Worm (Caenorhabditis elegans) whole organism, L4 larva: ENCODE data around the gene T21H3.1.

Source experiments
- F10B5.3 ChIP-seq: sonication (generic microtip); optimal IDR thresholded peaks from 2 replicates; lab custom pipeline; 2016; ENCODE audit warnings: mild to moderate bottlenecking, missing genetic modification characterization, missing compliant biosample characterization
- F26F4.8 ChIP-seq: fragments of 200-800 bp; sonication (Bioruptor generic); conservative IDR thresholded peaks from 2 replicates; pipeline ENCODE4 v1.3.6; 2022; ENCODE audit warnings: missing genetic modification characterization, missing compliant biosample characterization
- F49E8.2 ChIP-seq: sonication (generic microtip); optimal IDR thresholded peaks from 2 replicates; lab custom pipeline; 2016; ENCODE audit warnings: missing compliant biosample characterization, mild to moderate bottlenecking, missing genetic modification characterization, borderline replicate concordance
- Y48G9A.11 ChIP-seq: fragments of 200-800 bp; sonication (Bioruptor generic); IDR thresholded peaks from 2 replicates; pipeline ENCODE4 v1.3.6; 2022; ENCODE audit warnings: missing genetic modification reagents, missing genetic modification characterization, missing compliant biosample characterization
- ZK337.2 ChIP-seq: fragments of 200-800 bp; sonication (Bioruptor generic); IDR thresholded peaks from 2 replicates; pipeline ENCODE4 v1.3.6; 2022; ENCODE audit warnings: missing genetic modification reagents, missing genetic modification characterization, missing compliant biosample characterization
- aly-2 ChIP-seq: sonication (generic microtip); optimal IDR thresholded peaks from 2 replicates; lab custom pipeline; 2018; ENCODE audit warnings: missing biosample characterization, missing genetic modification characterization
- ceh-20 ChIP-seq: fragments of 200-800 bp; sonication (Bioruptor generic); IDR thresholded peaks from 2 replicates; pipeline ENCODE4 v1.3.6; 2022; ENCODE audit warnings: missing genetic modification reagents, missing genetic modification characterization, missing compliant biosample characterization
- ceh-28 ChIP-seq: fragments of 150-350 bp; optimal IDR thresholded peaks from 2 replicates; lab custom pipeline; 2014; ENCODE audit warnings: missing biosample characterization, missing genetic modification reagents, missing genetic modification characterization
- ceh-32 ChIP-seq: sonication (generic microtip); optimal IDR thresholded peaks from 2 replicates; lab custom pipeline; 2016; ENCODE audit warnings: mild to moderate bottlenecking, missing genetic modification characterization, missing compliant biosample characterization; ENCODE audit not compliant: poor library complexity
- cey-2 ChIP-seq: sonication (generic microtip); optimal IDR thresholded peaks from 3 replicates; lab custom pipeline; 2017; ENCODE audit warnings: missing genetic modification characterization, mild to moderate bottlenecking, missing compliant biosample characterization, antibody characterized with exemption, borderline replicate concordance; ENCODE audit not compliant: insufficient read depth
- daf-8 ChIP-seq: fragments of 200-800 bp; sonication (Bioruptor generic); IDR thresholded peaks from 2 replicates; pipeline ENCODE4 v1.3.6; 2022; ENCODE audit warnings: missing genetic modification characterization, missing compliant biosample characterization
- dmd-6 ChIP-seq: fragments of 200-800 bp; sonication (Bioruptor generic); IDR thresholded peaks from 2 replicates; pipeline ENCODE4 v1.3.6; 2022; ENCODE audit warnings: missing genetic modification reagents, missing genetic modification characterization, missing compliant biosample characterization
- dmd-9 ChIP-seq: fragments of 200-800 bp; sonication (Bioruptor generic); IDR thresholded peaks from 2 replicates; pipeline ENCODE4 v1.3.6; 2022; ENCODE audit warnings: missing genetic modification reagents, missing genetic modification characterization, missing compliant biosample characterization
- fkh-10 ChIP-seq: fragments of 150-350 bp; optimal IDR thresholded peaks from 2 replicates; lab custom pipeline; 2014; ENCODE audit warnings: missing biosample characterization, missing genetic modification reagents, missing genetic modification characterization
- fos-1 ChIP-seq: fragments of 150-350 bp; optimal IDR thresholded peaks from 2 replicates; lab custom pipeline; 2014; ENCODE audit warnings: missing biosample characterization, missing genetic modification characterization
- hif-1 ChIP-seq, 2 experiments: sonication (generic microtip); optimal IDR thresholded peaks; 2 replicates each; lab custom pipeline; 2016 to 2017; ENCODE audit warnings: missing compliant biosample characterization in 2 of 2, missing genetic modification characterization in 2 of 2, missing genetic modification reagents in 2 of 2, missing genotype in 2 of 2, mild to moderate bottlenecking in 1 of 2
- hlh-30 ChIP-seq: sonication (generic microtip); optimal IDR thresholded peaks from 2 replicates; lab custom pipeline; 2017; ENCODE audit warnings: antibody characterized with exemption, mild to moderate bottlenecking, missing genetic modification characterization, missing compliant biosample characterization; ENCODE audit not compliant: insufficient read depth
- hmg-1.1 ChIP-seq: fragments of 200-800 bp; sonication (Bioruptor generic); IDR thresholded peaks from 2 replicates; pipeline ENCODE4 v1.3.6; 2022; ENCODE audit warnings: missing genetic modification reagents, missing genetic modification characterization, missing compliant biosample characterization
- lim-7 ChIP-seq: fragments of 200-800 bp; sonication (Bioruptor generic); IDR thresholded peaks from 2 replicates; pipeline ENCODE4 v1.3.6; 2022; ENCODE audit warnings: missing genetic modification characterization, missing compliant biosample characterization
- lin-13 ChIP-seq: fragments of 150-350 bp; optimal IDR thresholded peaks from 2 replicates; lab custom pipeline; 2014; ENCODE audit warnings: missing biosample characterization, missing genetic modification reagents, missing genetic modification characterization
- lin-38 ChIP-seq: fragments of 200-800 bp; sonication (Bioruptor generic); IDR thresholded peaks from 2 replicates; pipeline ENCODE4 v1.3.6; 2022; ENCODE audit warnings: missing genetic modification reagents, missing genetic modification characterization, missing compliant biosample characterization
- lin-39 ChIP-seq: fragments of 150-350 bp; optimal IDR thresholded peaks from 2 replicates; lab custom pipeline; 2014; ENCODE audit warnings: missing biosample characterization, missing genetic modification reagents, missing genetic modification characterization
- lir-3 ChIP-seq: sonication (generic microtip); optimal IDR thresholded peaks from 2 replicates; lab custom pipeline; 2016; ENCODE audit warnings: mild to moderate bottlenecking, missing genetic modification characterization, missing compliant biosample characterization
- lsy-2 ChIP-seq, 2 experiments: fragments of 150-350 bp in 1 of 2; sonication (generic microtip) in 1 of 2; optimal IDR thresholded peaks; 2 replicates each; lab custom pipeline; 2014 to 2017; ENCODE audit warnings: missing biosample characterization in 2 of 2, missing genetic modification characterization in 2 of 2
- madf-5 ChIP-seq, 2 experiments: fragments of 200-800 bp; sonication (Bioruptor generic); IDR thresholded peaks; 2 replicates each; pipeline ENCODE4 v1.3.6; 2022; ENCODE audit warnings: missing compliant biosample characterization in 2 of 2, missing genetic modification characterization in 2 of 2
- mdt-29 ChIP-seq: fragments of 200-800 bp; sonication (Bioruptor generic); IDR thresholded peaks from 2 replicates; pipeline ENCODE4 v1.3.6; 2022; ENCODE audit warnings: missing genetic modification reagents, missing genetic modification characterization, missing compliant biosample characterization
- mep-1 ChIP-seq: fragments of 150-350 bp; sonication (generic microtip); optimal IDR thresholded peaks from 3 replicates; lab custom pipeline; 2014; ENCODE audit warnings: missing biosample characterization, missing genetic modification characterization
- mxl-2 ChIP-seq: fragments of 200-800 bp; sonication (Bioruptor generic); conservative IDR thresholded peaks from 2 replicates; pipeline ENCODE4 v1.3.6; 2022; ENCODE audit warnings: missing genetic modification reagents, missing genetic modification characterization, missing compliant biosample characterization
- mxl-3 ChIP-seq: fragments of 200-800 bp; sonication (Bioruptor generic); optimal IDR thresholded peaks from 2 replicates; lab custom pipeline; 2018; ENCODE audit warnings: mild to moderate bottlenecking, missing genetic modification characterization, missing compliant biosample characterization
- nhr-10 ChIP-seq: fragments of 150-350 bp; optimal IDR thresholded peaks from 2 replicates; lab custom pipeline; 2014; ENCODE audit warnings: missing biosample characterization, missing genetic modification characterization
- nhr-11 ChIP-seq: fragments of 150-350 bp; optimal IDR thresholded peaks from 2 replicates; lab custom pipeline; 2014; ENCODE audit warnings: missing biosample characterization, missing genetic modification characterization
- nhr-111 ChIP-seq: fragments of 200-800 bp; sonication (Bioruptor generic); optimal IDR thresholded peaks from 2 replicates; lab custom pipeline; 2018; ENCODE audit warnings: mild to moderate bottlenecking, missing genetic modification characterization, missing compliant biosample characterization
- nhr-41 ChIP-seq: fragments of 200-800 bp; sonication (Bioruptor generic); IDR thresholded peaks from 2 replicates; pipeline ENCODE4 v1.3.6; 2022; ENCODE audit warnings: missing genetic modification reagents, missing genetic modification characterization, missing compliant biosample characterization
- nhr-42 ChIP-seq: fragments of 200-800 bp; sonication (Bioruptor generic); IDR thresholded peaks from 2 replicates; pipeline ENCODE4 v1.3.6; 2022; ENCODE audit warnings: missing genetic modification characterization, missing compliant biosample characterization
- nhr-77 ChIP-seq: fragments of 150-350 bp; optimal IDR thresholded peaks from 2 replicates; lab custom pipeline; 2014; ENCODE audit warnings: missing biosample characterization, missing genetic modification characterization
- pha-4 ChIP-seq, 2 experiments: fragments of 150-350 bp in 1 of 2; fragments of 200-800 bp in 1 of 2; sonication (Bioruptor generic) in 1 of 2; IDR thresholded peaks in 1 of 2; optimal IDR thresholded peaks in 1 of 2; 2 replicates each; pipeline versions ENCODE4 v1.3.6 to Lab custom; 2014 to 2022; ENCODE audit warnings: missing genetic modification characterization in 2 of 2, missing genetic modification reagents in 2 of 2, missing biosample characterization in 1 of 2, missing compliant biosample characterization in 1 of 2
- php-3 ChIP-seq: fragments of 200-800 bp; sonication (Bioruptor generic); IDR thresholded peaks from 2 replicates; pipeline ENCODE4 v1.3.6; 2022; ENCODE audit warnings: missing genetic modification reagents, missing genetic modification characterization, missing compliant biosample characterization
- saeg-2 ChIP-seq: fragments of 200-800 bp; sonication (Bioruptor generic); IDR thresholded peaks from 2 replicates; pipeline ENCODE4 v1.3.6; 2022; ENCODE audit warnings: missing genetic modification reagents, missing genetic modification characterization, missing compliant biosample characterization
- skn-1 ChIP-seq: fragments of 150-350 bp; optimal IDR thresholded peaks from 2 replicates; lab custom pipeline; 2014; ENCODE audit warnings: missing biosample characterization, missing genetic modification characterization
- snpc-4 ChIP-seq: fragments of 150-350 bp; optimal IDR thresholded peaks from 2 replicates; lab custom pipeline; 2014; ENCODE audit warnings: missing biosample characterization, missing genetic modification characterization
- spr-1 ChIP-seq: sonication (generic microtip); optimal IDR thresholded peaks from 2 replicates; lab custom pipeline; 2016; ENCODE audit warnings: mild to moderate bottlenecking, missing genetic modification characterization, missing compliant biosample characterization
- tag-97 ChIP-seq: fragments of 200-800 bp; sonication (Bioruptor generic); IDR thresholded peaks from 2 replicates; pipeline ENCODE4 v1.3.6; 2022; ENCODE audit warnings: missing genetic modification characterization, missing compliant biosample characterization
- vab-7 ChIP-seq: fragments of 200-800 bp; sonication (Bioruptor generic); IDR thresholded peaks from 2 replicates; pipeline ENCODE4 v1.3.6; 2022; ENCODE audit warnings: missing genetic modification reagents, missing genetic modification characterization, missing compliant biosample characterization
- zag-1 ChIP-seq: fragments of 150-350 bp; optimal IDR thresholded peaks from 2 replicates; lab custom pipeline; 2014; ENCODE audit warnings: missing biosample characterization, missing genetic modification characterization
- zfp-3 ChIP-seq: fragments of 200-800 bp; sonication (Bioruptor generic); conservative IDR thresholded peaks from 2 replicates; pipeline ENCODE4 v1.3.6; 2022; ENCODE audit warnings: missing genetic modification reagents, missing genetic modification characterization, missing compliant biosample characterization
- ztf-11 ChIP-seq: fragments of 150-350 bp; optimal IDR thresholded peaks from 2 replicates; lab custom pipeline; 2014; ENCODE audit warnings: missing biosample characterization, missing genetic modification characterization
- ztf-7 ChIP-seq: fragments of 150-350 bp; optimal IDR thresholded peaks from 2 replicates; lab custom pipeline; 2014; ENCODE audit warnings: missing biosample characterization, missing genetic modification characterization

Gene T21H3.1

DNA sequence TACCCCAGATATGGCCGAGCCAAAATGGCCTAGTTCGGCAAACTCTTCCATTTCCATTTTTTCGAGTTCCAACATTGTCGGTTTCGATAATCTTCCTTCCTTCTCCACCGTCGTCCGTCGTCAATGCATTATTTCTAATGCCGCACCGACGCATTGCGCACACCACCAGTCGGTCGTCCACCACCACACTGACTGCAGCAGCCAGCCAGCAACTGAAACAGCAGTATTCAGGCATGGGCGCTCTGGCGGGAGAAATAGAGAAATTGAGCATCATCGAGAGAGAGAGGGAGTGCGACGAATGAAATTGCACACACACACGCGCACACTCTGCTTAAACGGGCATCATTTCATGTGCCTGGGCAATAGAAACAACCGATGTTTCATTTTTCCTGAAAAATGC, 22.6 kb upstream of the T21H3.1 start (continued):
- TF ChIP-seq hmg-1.1 (GFP tag; lab: Robert Waterston, UW) = peak; percentile 75
- TF ChIP-seq ztf-11 (tag; lab: Kevin White, UChicago) = no peak
- peak; percentile 65 for TF ChIP-seq mep-1 (tag; lab: Kevin White, UChicago)
- no peak for TF ChIP-seq zag-1
- TF ChIP-seq madf-5 (GFP tag; IDR thresholded peaks at IDR 0.05; lab: Robert Waterston, UW) = no peak
- TF ChIP-seq aly-2 (tag; lab: Kevin White, UChicago) = no peak
- peak; percentile 60 for TF ChIP-seq hlh-30 (tag; lab: Kevin White, UChicago)
- TF ChIP-seq ZK337.2 = no peak
- peak in 1 of 2 experiments; percentile 66 for TF ChIP-seq hif-1 (tag; optimal IDR thresholded peaks at IDR 0.05; lab: Kevin White, UChicago)
- no peak for TF ChIP-seq F10B5.3
- TF ChIP-seq php-3 = 0 out of 2 replicates have a peak, but pooled peaks have one; percentile 22
- TF ChIP-seq lin-13 (GFP tag; lab: Kevin White, UChicago) = no peak
- TF ChIP-seq cey-2 = no peak
- TF ChIP-seq dmd-9 (GFP tag; lab: Robert Waterston, UW) = peak; percentile 42; the same call in 1 of the 2 replicates
- TF ChIP-seq lin-38 (GFP tag; lab: Robert Waterston, UW) = peak; percentile 22; the same call in 1 of the 2 replicates
- no peak for TF ChIP-seq Y48G9A.11 (GFP tag; lab: Robert Waterston, UW)
- TF ChIP-seq F26F4.8 (GFP tag; lab: Robert Waterston, UW) = no peak
- no peak for TF ChIP-seq saeg-2 (GFP tag; lab: Robert Waterston, UW)
- no peak for TF ChIP-seq nhr-42 (GFP tag; lab: Robert Waterston, UW)
- TF ChIP-seq nhr-11 (tag; lab: Kevin White, UChicago) = peak; percentile 54
- no peak for TF ChIP-seq daf-8
- no peak for TF ChIP-seq lin-39 (tag; lab: Kevin White, UChicago)
- TF ChIP-seq zfp-3 (GFP tag; lab: Robert Waterston, UW) = no peak
- TF ChIP-seq tag-97 (GFP tag; lab: Robert Waterston, UW) = no peak
- TF ChIP-seq nhr-10 (tag; lab: Kevin White, UChicago) = no peak
- TF ChIP-seq fos-1 = no peak

DNA sequence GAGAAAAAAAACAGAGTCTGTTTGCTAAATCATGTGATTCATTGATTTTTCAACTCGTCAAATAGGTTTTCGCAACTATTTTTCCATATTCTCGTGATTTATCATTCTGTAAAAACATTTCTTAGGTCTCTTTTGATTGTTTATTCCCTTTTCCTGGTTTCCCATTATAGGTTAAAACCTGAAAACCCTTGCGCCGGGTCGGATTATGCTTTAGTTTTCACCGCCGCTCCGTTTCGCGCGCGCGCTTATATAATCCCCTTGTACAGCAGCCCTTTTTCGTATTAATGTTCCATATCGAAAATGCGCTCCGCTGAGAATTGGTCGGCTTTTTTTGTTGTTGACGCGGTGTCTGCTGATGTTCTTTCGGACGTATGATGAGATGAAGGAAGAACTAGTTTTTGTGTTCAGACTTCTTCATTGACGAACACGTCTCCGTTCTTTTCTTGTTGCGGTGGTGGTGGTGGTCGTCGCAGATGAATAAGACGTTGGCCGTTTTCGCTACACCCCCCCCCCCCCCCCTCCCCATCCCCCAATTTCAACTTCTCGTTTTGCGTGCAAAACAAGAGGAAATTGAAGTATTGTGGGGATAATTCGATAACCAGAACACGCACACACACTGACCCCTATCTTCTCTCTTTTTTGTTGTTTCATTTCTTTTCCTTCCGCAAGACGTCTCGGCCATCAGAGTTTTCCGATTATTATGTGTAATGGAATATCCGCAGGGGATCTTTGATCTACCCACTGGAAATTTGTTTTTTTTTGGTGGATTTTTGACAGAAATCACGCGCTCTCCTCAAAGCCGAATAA, 21.8 kb upstream of the T21H3.1 start:
- no peak for TF ChIP-seq ztf-7 (tag; lab: Kevin White, UChicago)
- no peak; the same call in 1 of the 2 replicates for TF ChIP-seq pha-4 (GFP tag; IDR thresholded peaks at IDR 0.05; lab: Robert Waterston, UW)
- no peak for TF ChIP-seq pha-4 (tag; optimal IDR thresholded peaks at IDR 0.05; lab: Kevin White, UChicago)
- TF ChIP-seq nhr-11 (tag; lab: Kevin White, UChicago) = no peak
- no peak for TF ChIP-seq madf-5 (GFP tag; IDR thresholded peaks at IDR 0.05; lab: Robert Waterston, UW)
- TF ChIP-seq mdt-29 (GFP tag; lab: Robert Waterston, UW) = no peak
- no peak for TF ChIP-seq ceh-28 (tag; lab: Kevin White, UChicago)
- TF ChIP-seq vab-7 = no peak
- TF ChIP-seq dmd-6 (GFP tag; lab: Robert Waterston, UW) = no peak
- no peak for TF ChIP-seq lim-7 (GFP tag; lab: Robert Waterston, UW)
- no peak for TF ChIP-seq ceh-32 (tag; lab: Kevin White, UChicago)
- peak; percentile 36 for TF ChIP-seq mxl-3 (GFP tag; lab: Kevin White, UChicago)
- TF ChIP-seq mxl-2 (GFP tag; lab: Robert Waterston, UW) = no peak; the same call in 1 of the 2 replicates
- no peak for TF ChIP-seq Y48G9A.11 (GFP tag; lab: Robert Waterston, UW)
- peak in 1 of 2 experiments; percentile 20 for TF ChIP-seq lsy-2 (tag; optimal IDR thresholded peaks at IDR 0.05; lab: Kevin White, UChicago)
- TF ChIP-seq lir-3 (tag; lab: Kevin White, UChicago) = no peak
- peak; percentile 30 for TF ChIP-seq nhr-111 (GFP tag; lab: Kevin White, UChicago)
- TF ChIP-seq F49E8.2 = no peak
- no peak for TF ChIP-seq zag-1
- TF ChIP-seq nhr-77 (tag; lab: Kevin White, UChicago) = no peak
- TF ChIP-seq fkh-10 (GFP tag; lab: Kevin White, UChicago) = no peak
- TF ChIP-seq nhr-10 (tag; lab: Kevin White, UChicago) = no peak
- TF ChIP-seq snpc-4 (tag; lab: Kevin White, UChicago) = no peak
- peak in 1 of 2 experiments; percentile 5 for TF ChIP-seq hif-1 (tag; optimal IDR thresholded peaks at IDR 0.05; lab: Kevin White, UChicago)
- no peak for TF ChIP-seq nhr-41 (GFP tag; lab: Robert Waterston, UW)
- TF ChIP-seq ceh-20 (GFP tag; lab: Robert Waterston, UW) = no peak
- no peak for TF ChIP-seq F26F4.8 (GFP tag; lab: Robert Waterston, UW)
- no peak for TF ChIP-seq skn-1 (tag; lab: Kevin White, UChicago)
- TF ChIP-seq spr-1 (tag; lab: Kevin White, UChicago) = no peak
